Fruit fly (Drosophila melanogaster): ENCODE measurements around the gene CG34307.
A peak's percentile ranks its signal among the peaks of the same experiment; 100 is the strongest.

dm6 chr3R:11859534-11860254, 37.7 kb upstream of the CG34307 start:
- peak; percentile 17 for TF ChIP-seq Sox102F (GFP tag; optimal IDR thresholded peaks at IDR 0.05)
- TF ChIP-seq CG15336 (GFP tag; IDR thresholded peaks at IDR 0.05), result no peak
- no peak for TF ChIP-seq CG4318 (GFP tag; optimal IDR thresholded peaks at IDR 0.05)

Data from whole organism, prepupa.